Fruit fly (Drosophila melanogaster): ENCODE results near the gene Amnionless.

Amnionless gene

DNA sequence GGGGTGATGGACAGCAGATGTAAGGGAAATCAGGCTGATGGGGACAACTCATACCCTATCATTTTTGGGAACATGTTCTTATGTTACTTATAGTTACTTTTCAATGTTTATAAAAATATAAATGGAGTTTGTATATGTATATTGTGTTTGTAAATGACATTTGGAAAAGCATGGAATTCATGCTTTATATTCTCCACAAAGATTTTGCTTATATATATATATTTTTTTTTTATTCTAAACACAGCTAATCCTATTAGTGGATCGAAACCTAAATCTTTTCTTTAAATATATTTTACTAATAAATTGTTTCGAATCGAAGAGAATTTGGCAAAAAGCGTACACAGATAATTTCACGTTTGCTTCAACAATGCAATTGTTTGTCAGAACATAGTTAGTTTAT lies at the start of gene Amnionless:
Gene Amnionless (minus strand): TSS at position 101 of the 400 bp plus-strand sequence.
- no peak for TF ChIP-seq CG34376 (GFP tag; optimal IDR thresholded peaks at IDR 0.05)
- TF ChIP-seq wdn (GFP tag; IDR thresholded peaks at IDR 0.05), result no peak
- no peak for TF ChIP-seq disco-r (GFP tag; optimal IDR thresholded peaks at IDR 0.05)
- no peak for TF ChIP-seq Rx (GFP tag; IDR thresholded peaks at IDR 0.05)
- no peak for TF ChIP-seq CG6683 (GFP tag; optimal IDR thresholded peaks at IDR 0.05)

DNA sequence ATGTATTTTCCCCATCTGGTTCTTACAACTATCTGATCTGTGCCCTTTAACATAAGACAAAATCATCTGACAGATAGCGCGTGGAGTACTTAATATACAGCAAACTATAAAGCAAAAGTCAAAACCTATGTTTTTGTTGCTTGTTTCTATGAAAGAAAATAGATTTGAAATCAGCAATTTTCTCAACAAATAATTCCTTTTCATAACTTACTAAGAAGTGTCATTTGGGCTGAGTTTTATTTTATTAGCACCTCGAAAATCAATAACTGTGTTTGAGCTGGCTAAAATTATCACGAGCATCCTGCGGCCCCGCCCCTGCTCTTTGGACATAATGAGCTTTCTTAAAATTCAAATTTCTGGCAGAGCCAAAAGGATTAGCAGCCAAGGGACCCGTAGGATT lies 43.3 kb upstream of the Amnionless start, which contains the start of gene CG31921:
Gene CG31921 (minus strand): TSS at position 101 of the 400 bp plus-strand sequence.
- TF ChIP-seq CG11085 (GFP tag; IDR thresholded peaks at IDR 0.05) (no peak), pros (GFP tag; optimal IDR thresholded peaks at IDR 0.05) (no peak), CG3163 (GFP tag; optimal IDR thresholded peaks at IDR 0.05) (no peak), CG7372 (GFP tag; IDR thresholded peaks at IDR 0.05) (no peak), Pdp1 (GFP tag; optimal IDR thresholded peaks at IDR 0.05) (no peak), wdn (GFP tag; IDR thresholded peaks at IDR 0.05) (no peak), crol (GFP tag; IDR thresholded peaks at IDR 0.05) (no peak), CG10565 (GFP tag; optimal IDR thresholded peaks at IDR 0.05) (no peak), CG8290 (GFP tag; optimal IDR thresholded peaks at IDR 0.05) (no peak), CG8290 (tag; optimal IDR thresholded peaks at IDR 0.05) (no peak), rib (GFP tag; IDR thresholded peaks at IDR 0.05) (no peak), gcm (GFP tag; optimal IDR thresholded peaks at IDR 0.05) (no peak), Dref (GFP tag; IDR thresholded peaks at IDR 0.05) (no peak), gfzf (GFP tag; optimal IDR thresholded peaks at IDR 0.05) (no peak), schlank (tag; optimal IDR thresholded peaks at IDR 0.05) (no peak)

DNA sequence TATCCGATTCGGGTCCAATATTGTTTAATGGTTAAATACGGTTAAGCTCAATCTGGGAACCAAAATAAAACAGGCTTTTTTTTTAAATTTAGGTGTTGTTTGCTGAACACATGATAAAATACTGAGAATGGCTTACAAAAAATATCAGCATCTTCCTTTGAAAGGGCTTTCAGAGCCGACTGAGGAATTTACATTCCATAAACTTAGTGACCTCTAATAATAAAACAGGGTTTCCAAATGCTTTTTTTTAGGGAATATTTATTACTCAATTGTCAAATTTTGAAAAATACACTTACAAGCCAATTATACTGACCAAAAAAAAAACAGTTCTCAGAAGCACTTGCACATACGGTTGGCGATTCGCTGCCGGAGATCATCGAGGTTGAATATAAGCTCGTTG lies 40.7 kb upstream of the Amnionless start, which contains the start of gene CG43755:
Gene CG43755 (minus strand): TSS at position 101 of the 400 bp plus-strand sequence.
- TF ChIP-seq pnt (GFP tag; optimal IDR thresholded peaks at IDR 0.05) (no peak), dan (GFP tag; IDR thresholded peaks at IDR 0.05) (no peak), fd96Cb (tag; optimal IDR thresholded peaks at IDR 0.05) (no peak), gro (GFP tag; optimal IDR thresholded peaks at IDR 0.05) (no peak), CG3281 (GFP tag; optimal IDR thresholded peaks at IDR 0.05) (no peak), CG17829 (tag; optimal IDR thresholded peaks at IDR 0.05) (peak; percentile 28), CG42726 (GFP tag; IDR thresholded peaks at IDR 0.05; ENCODE audit: partially characterized antibody) (no peak), CG2116 (GFP tag; optimal IDR thresholded peaks at IDR 0.05) (no peak)

DNA sequence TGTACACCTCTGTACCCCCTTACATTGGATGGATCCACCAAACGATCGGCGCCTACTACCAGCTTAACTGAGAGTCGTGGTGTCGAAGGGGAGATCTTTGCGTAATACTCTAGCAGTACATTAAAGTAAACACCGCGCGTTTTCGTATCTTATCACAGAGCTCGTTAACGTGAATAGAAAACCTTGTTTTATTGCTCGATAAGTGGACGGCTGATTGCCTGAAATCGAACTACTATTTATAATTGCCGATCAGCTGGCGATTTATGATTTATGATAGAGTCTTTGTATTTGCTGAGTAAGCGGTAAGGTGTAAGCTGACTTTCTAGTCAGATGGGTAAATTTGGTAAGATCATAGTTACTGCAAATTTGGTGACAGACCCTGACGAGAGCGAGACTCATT lies 34.0 kb upstream of the Amnionless start:
- peak; percentile 4 for TF ChIP-seq caup (GFP tag; optimal IDR thresholded peaks at IDR 0.05; ENCODE audit: severe bottlenecking)
- no peak for TF ChIP-seq trem (tag; optimal IDR thresholded peaks at IDR 0.05)
- no peak for TF ChIP-seq Lpt (GFP tag; optimal IDR thresholded peaks at IDR 0.05)
- no peak for TF ChIP-seq ATbp (GFP tag; optimal IDR thresholded peaks at IDR 0.05)
- no peak for TF ChIP-seq zfh1 (GFP tag; IDR thresholded peaks at IDR 0.05)
- TF ChIP-seq CG15011 (GFP tag; optimal IDR thresholded peaks at IDR 0.05), result no peak
- no peak for TF ChIP-seq Hr78 (GFP tag; optimal IDR thresholded peaks at IDR 0.05)
- TF ChIP-seq CG12744 (GFP tag; optimal IDR thresholded peaks at IDR 0.05), result no peak
- TF ChIP-seq pfk (GFP tag; optimal IDR thresholded peaks at IDR 0.05), result peak; percentile 16
- no peak for TF ChIP-seq Doc3 (GFP tag; IDR thresholded peaks at IDR 0.05; ENCODE audit: partially characterized antibody)
- TF ChIP-seq CG12391 (tag; optimal IDR thresholded peaks at IDR 0.05), result no peak
- TF ChIP-seq CG4854 (GFP tag; optimal IDR thresholded peaks at IDR 0.05), result no peak
- TF ChIP-seq Hmx (GFP tag; optimal IDR thresholded peaks at IDR 0.05), result no peak
- TF ChIP-seq B-H2 (GFP tag; optimal IDR thresholded peaks at IDR 0.05), result no peak
- no peak for TF ChIP-seq ftz-f1 (GFP tag; optimal IDR thresholded peaks at IDR 0.05)
- TF ChIP-seq mirr (GFP tag; optimal IDR thresholded peaks at IDR 0.05), result peak; percentile 87
- TF ChIP-seq Side (GFP tag; optimal IDR thresholded peaks at IDR 0.05), result no peak
- TF ChIP-seq exex (tag; optimal IDR thresholded peaks at IDR 0.05), result peak; percentile 98
- no peak for TF ChIP-seq CG8290 (GFP tag; optimal IDR thresholded peaks at IDR 0.05)
- TF ChIP-seq CG8290 (tag; optimal IDR thresholded peaks at IDR 0.05), result no peak
- peak; percentile 29 for TF ChIP-seq CG6254 (GFP tag; optimal IDR thresholded peaks at IDR 0.05)
- TF ChIP-seq dm (GFP tag; optimal IDR thresholded peaks at IDR 0.05), result no peak
- TF ChIP-seq jigr1 (GFP tag; IDR thresholded peaks at IDR 0.05), result no peak
